Worm (Caenorhabditis elegans) whole organism, L4/young adult: ENCODE results near the gene tnt-4.

Experiments used
- W03F9.2 ChIP-seq: fragments of 150-350 bp; optimal IDR thresholded peaks from 2 replicates; lab custom pipeline; 2014; ENCODE audit warnings: missing biosample characterization, missing genetic modification characterization
- dao-5 ChIP-seq: sonication (generic microtip); optimal IDR thresholded peaks from 2 replicates; lab custom pipeline; 2016; ENCODE audit warnings: missing genotype, missing genetic modification characterization, moderate library complexity, missing compliant biosample characterization
- him-1 ChIP-seq: sonication (generic microtip); optimal IDR thresholded peaks from 2 replicates; lab custom pipeline; 2016; ENCODE audit warnings: missing genotype, missing genetic modification reagents, missing genetic modification characterization, missing compliant biosample characterization

tnt-4 gene

ce11 chrV:1955246-1955645 is 37.5 kb downstream of the tnt-4 start:
- no peak for TF ChIP-seq him-1
- no peak for TF ChIP-seq dao-5
- no peak for TF ChIP-seq W03F9.2

ce11 chrV:1945875-1946274 is 46.8 kb downstream of the tnt-4 start:
- no peak for TF ChIP-seq dao-5
- no peak for TF ChIP-seq W03F9.2
- TF ChIP-seq him-1: no peak

- TF ChIP-seq W03F9.2 (no peak), him-1 (peak; percentile 48), dao-5 (no peak)
These were observed 49.3 kb downstream of the tnt-4 start for ce11 chrV:1943465-1943864.

- TF ChIP-seq him-1 (no peak), dao-5 (no peak), W03F9.2 (no peak)
These were observed 52.1 kb downstream of the tnt-4 start for ce11 chrV:1940472-1941221.
